Fruit fly (Drosophila melanogaster) whole organism, larva: Measurements from ENCODE around the gene Miro.

ENCODE experiments used
- noc ChIP-seq: fragments of 200-800 bp; sonication (Bioruptor generic); optimal IDR thresholded peaks from 3 replicates; lab custom pipeline; 2019; ENCODE audit warnings: missing biosample characterization, mild to moderate bottlenecking, missing genetic modification characterization, moderate library complexity

Miro gene

dm6 chr3R:24038736-24039556 is at the start of gene Miro:
Gene Miro (minus strand): TSS chr3R:24038847.
- no peak for TF ChIP-seq noc (tag; lab: Kevin White, UChicago)

dm6 chr3R:24084975-24085374 is 46.3 kb upstream of the Miro start:
- peak; percentile 85 for TF ChIP-seq noc (tag; lab: Kevin White, UChicago)

- no peak for TF ChIP-seq noc (tag; lab: Kevin White, UChicago)
Observed at dm6 chr3R:24079613-24080012, 41.0 kb upstream of the Miro start.

DNA sequence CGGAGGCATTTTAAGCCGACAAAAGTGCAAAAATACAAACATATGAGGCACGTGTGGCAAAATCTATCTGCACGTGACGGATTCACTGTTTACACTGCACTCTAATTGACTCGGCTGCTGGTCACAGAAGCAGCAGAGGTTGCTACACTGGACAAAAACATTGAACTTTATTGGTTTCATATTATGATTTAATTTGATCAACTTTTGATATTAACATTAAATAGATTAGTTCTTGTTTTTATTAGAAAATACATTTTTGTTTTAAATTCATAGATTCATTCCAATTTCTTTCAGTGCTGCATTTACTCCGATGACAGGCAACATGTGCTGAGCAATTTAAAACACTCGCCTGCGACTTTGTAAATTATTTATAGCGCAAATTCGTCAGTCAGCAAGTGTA is 40.5 kb upstream of the Miro start:
- TF ChIP-seq noc (tag; lab: Kevin White, UChicago) = no peak

DNA sequence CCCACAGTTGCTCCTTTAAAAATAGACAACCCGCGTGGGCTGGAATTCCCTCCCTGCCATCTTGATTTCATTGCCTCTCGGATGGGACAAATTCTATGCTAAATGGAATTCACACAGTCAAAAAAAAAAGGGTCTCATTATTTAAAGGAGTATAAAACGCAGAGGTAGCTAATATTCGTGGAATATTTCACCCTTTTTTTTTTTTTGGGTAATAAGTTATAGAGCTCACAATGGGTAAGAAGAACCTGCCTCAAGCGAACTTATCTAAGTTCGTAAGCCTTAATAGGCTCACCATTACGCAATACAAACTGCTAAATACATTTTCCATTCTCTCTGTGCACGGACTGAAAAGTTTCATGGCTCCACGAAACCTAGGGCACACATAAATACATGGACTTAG is 35.1 kb upstream of the Miro start:
- TF ChIP-seq noc (tag; lab: Kevin White, UChicago) = no peak

DNA sequence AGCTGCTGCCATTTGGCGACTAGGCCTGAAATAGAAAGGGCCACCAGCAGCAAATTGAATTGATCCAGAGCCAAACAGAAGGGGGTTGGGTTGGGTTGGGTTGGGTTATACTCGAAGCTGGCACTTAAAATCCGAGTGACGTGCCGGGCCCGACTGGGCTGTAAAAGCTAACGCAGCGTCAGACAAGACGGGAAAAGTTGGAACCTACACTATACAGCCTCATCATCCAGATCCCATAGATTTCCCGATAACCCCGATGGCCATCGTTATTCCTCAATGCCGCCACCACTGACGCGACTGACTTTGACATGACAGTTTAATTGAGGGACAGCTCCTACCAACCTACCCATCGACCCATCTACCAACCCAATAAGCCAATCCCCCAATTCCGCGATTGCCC is 31.3 kb upstream of the Miro start:
- no peak for TF ChIP-seq noc (tag; lab: Kevin White, UChicago)

DNA sequence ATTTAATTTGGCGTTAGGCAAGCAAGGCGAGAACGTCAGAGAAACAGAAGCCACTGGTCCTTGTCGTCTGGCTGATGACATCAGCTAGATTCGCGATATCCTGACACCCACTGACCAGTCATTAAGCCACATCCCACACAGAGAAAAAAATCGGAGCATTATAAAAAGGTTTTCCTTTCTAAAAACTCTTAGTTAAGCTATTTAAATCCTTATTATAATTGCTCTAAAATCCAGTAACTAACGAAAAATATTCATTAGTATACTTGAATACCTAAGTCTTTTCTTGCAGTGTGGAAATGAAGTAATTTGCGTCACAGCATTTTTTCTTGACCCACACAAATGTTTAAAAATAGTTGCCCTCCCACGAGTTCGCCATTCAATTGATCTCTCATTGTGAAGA is 30.2 kb upstream of the Miro start:
- TF ChIP-seq noc (tag; lab: Kevin White, UChicago) = no peak

DNA sequence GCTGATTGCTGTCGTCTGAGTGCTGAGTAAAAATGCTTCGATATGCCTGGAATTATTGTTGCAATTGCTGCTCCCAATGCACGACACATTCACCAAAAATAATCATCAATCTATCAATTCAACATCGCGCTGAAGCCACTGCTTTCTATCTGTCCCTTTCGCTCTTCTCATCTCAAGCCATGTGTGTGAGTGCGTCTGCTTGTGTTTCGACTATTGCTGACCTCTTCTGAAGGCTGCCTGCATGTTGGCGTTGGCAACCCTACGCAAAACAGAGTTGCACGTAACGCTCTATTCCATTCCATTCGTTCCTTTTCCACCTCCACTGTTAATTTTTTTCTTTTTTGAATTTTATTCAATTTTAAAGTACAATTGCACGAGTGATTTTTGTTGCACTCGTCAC is 27.1 kb upstream of the Miro start:
- TF ChIP-seq noc (tag; lab: Kevin White, UChicago) = no peak

- TF ChIP-seq noc (tag; lab: Kevin White, UChicago) = no peak
Observed at dm6 chr3R:24058041-24058440, 19.4 kb upstream of the Miro start, which contains the start of gene SMC1. Gene SMC1 (plus strand): TSS chr3R:24058287.

dm6 chr3R:24057188-24057587 is 18.5 kb upstream of the Miro start, which contains the start of gene Hsp68:
Gene Hsp68 (minus strand): TSS chr3R:24057310.
- no peak for TF ChIP-seq noc (tag; lab: Kevin White, UChicago)

dm6 chr3R:24054227-24054626 is 15.6 kb upstream of the Miro start, which contains the start of gene CG6000:
Gene CG6000 (plus strand): TSS chr3R:24054391.
- TF ChIP-seq noc (tag; lab: Kevin White, UChicago) = no peak

- TF ChIP-seq noc (tag; lab: Kevin White, UChicago) = peak; percentile 71
Observed at dm6 chr3R:24053506-24054102, 15.0 kb upstream of the Miro start.

- TF ChIP-seq noc (tag; lab: Kevin White, UChicago) = peak; percentile 66
Observed at dm6 chr3R:24051459-24052165, 13.0 kb upstream of the Miro start.

dm6 chr3R:24050690-24051440 is 12.2 kb upstream of the Miro start, which contains the start of the genes Atg6 and Pisd:
Gene Atg6 (minus strand): TSS chr3R:24050782.
Gene Pisd (plus strand): TSS chr3R:24050783.
- TF ChIP-seq noc (tag; lab: Kevin White, UChicago) = peak; percentile 49

dm6 chr3R:24047998-24048511 is 9.4 kb upstream of the Miro start, which contains the start of gene Rox8:
Gene Rox8 (minus strand): TSS chr3R:24048265.
- TF ChIP-seq noc (tag; lab: Kevin White, UChicago) = peak; percentile 46
